Worm (Caenorhabditis elegans): ENCODE data around the gene F31D5.6.
A peak's percentile ranks its signal among the peaks of the same experiment; 100 is the strongest.

F31D5.6 gene

ce11 chrII:4237701-4238214, 28.3 kb downstream of the F31D5.6 start, which contains the start of the genes fbxc-44 and C16A11.2 (continued):
- peak; percentile 48 for TF ChIP-seq him-1 (tag; optimal IDR thresholded peaks at IDR 0.05)
- TF ChIP-seq Y67H2A.10 (GFP tag; conservative IDR thresholded peaks at IDR 0.05), result no peak
- no peak for TF ChIP-seq somi-1 (GFP tag; optimal IDR thresholded peaks at IDR 0.05)
- no peak for TF ChIP-seq snpc-1.1 (tag; optimal IDR thresholded peaks at IDR 0.05; ENCODE audit: insufficient read depth)
- TF ChIP-seq unc-62 (GFP tag; optimal IDR thresholded peaks at IDR 0.05), result no peak
- no peak for TF ChIP-seq egrh-3 (GFP tag; IDR thresholded peaks at IDR 0.05)
- TF ChIP-seq ztf-22 (GFP tag; optimal IDR thresholded peaks at IDR 0.05), result no peak
- no peak for TF ChIP-seq Y56A3A.18 (GFP tag; IDR thresholded peaks at IDR 0.05)
- TF ChIP-seq tlf-1 (GFP tag; optimal IDR thresholded peaks at IDR 0.05), result peak; percentile 39
- no peak for TF ChIP-seq nfya-2 (GFP tag; IDR thresholded peaks at IDR 0.05)
- peak; percentile 16; the same call in 1 of the 2 replicates for TF ChIP-seq C17E4.6 (GFP tag; IDR thresholded peaks at IDR 0.05)
- no peak; the same call in 1 of the 2 replicates for TF ChIP-seq hmg-1.2 (GFP tag; IDR thresholded peaks at IDR 0.05)
- TF ChIP-seq madf-6 (GFP tag; IDR thresholded peaks at IDR 0.05), result peak; percentile 92
- no peak for TF ChIP-seq F39B2.1 (GFP tag; IDR thresholded peaks at IDR 0.05)
- no peak for TF ChIP-seq T07F8.4 (tag; optimal IDR thresholded peaks at IDR 0.05)
- no peak for TF ChIP-seq hlh-12 (tag; optimal IDR thresholded peaks at IDR 0.05)
- TF ChIP-seq cebp-2 (GFP tag; IDR thresholded peaks at IDR 0.05), result no peak
- TF ChIP-seq pha-4 (tag; optimal IDR thresholded peaks at IDR 0.05), result no peak
- TF ChIP-seq lin-54 (GFP tag; optimal IDR thresholded peaks at IDR 0.05), result peak; percentile 46
- TF ChIP-seq nfya-1 (tag; optimal IDR thresholded peaks at IDR 0.05; ENCODE audit: borderline replicate concordance, insufficient read depth), result no peak
- no peak for TF ChIP-seq gei-17 (GFP tag; optimal IDR thresholded peaks at IDR 0.05)
- TF ChIP-seq xnd-1 (tag; optimal IDR thresholded peaks at IDR 0.05), result peak; percentile 96
- no peak for TF ChIP-seq lin-26 (GFP tag; IDR thresholded peaks at IDR 0.05)
- TF ChIP-seq ets-4 (GFP tag; optimal IDR thresholded peaks at IDR 0.05), result no peak
- no peak for TF ChIP-seq atf-7 (tag; optimal IDR thresholded peaks at IDR 0.05)
- TF ChIP-seq F49E8.2 (tag; optimal IDR thresholded peaks at IDR 0.05; ENCODE audit: insufficient read depth), result peak; percentile 22
- no peak for TF ChIP-seq ZK185.1 (tag; optimal IDR thresholded peaks at IDR 0.05; ENCODE audit: poor library complexity, severe bottlenecking)
- no peak for TF ChIP-seq egl-18 (GFP tag; IDR thresholded peaks at IDR 0.05)
- TF ChIP-seq lag-1 (GFP tag; IDR thresholded peaks at IDR 0.05), result no peak
- TF ChIP-seq ztf-3 (GFP tag; optimal IDR thresholded peaks at IDR 0.05), result no peak
- no peak for TF ChIP-seq ama-1 (optimal IDR thresholded peaks at IDR 0.05)
- no peak for TF ChIP-seq ama-1 (GFP tag; optimal IDR thresholded peaks at IDR 0.05)
- TF ChIP-seq rcor-1 (GFP tag; IDR thresholded peaks at IDR 0.05), result no peak
- peak; percentile 26 for TF ChIP-seq tbp1 (GFP tag; optimal IDR thresholded peaks at IDR 0.05)
- no peak for TF ChIP-seq snpc-3.4 (tag; optimal IDR thresholded peaks at IDR 0.05)
- no peak for TF ChIP-seq mel-28 (tag; optimal IDR thresholded peaks at IDR 0.05; ENCODE audit: borderline replicate concordance)
- no peak for TF ChIP-seq mes-4 (tag; optimal IDR thresholded peaks at IDR 0.05)
- TF ChIP-seq athp-1 (tag; optimal IDR thresholded peaks at IDR 0.05), result peak; percentile 47
- no peak for TF ChIP-seq tbx-9 (tag; optimal IDR thresholded peaks at IDR 0.05; ENCODE audit: borderline replicate concordance)
- TF ChIP-seq B0261.1 (tag; optimal IDR thresholded peaks at IDR 0.05), result no peak
- no peak; the same call in 1 of the 2 replicates for TF ChIP-seq nfyb-1 (GFP tag; IDR thresholded peaks at IDR 0.05)
- TF ChIP-seq ceh-79 (tag; optimal IDR thresholded peaks at IDR 0.05), result no peak
- TF ChIP-seq ceh-100 (GFP tag; IDR thresholded peaks at IDR 0.05), result peak; percentile 24; the same call in 1 of the 2 replicates
- no peak for TF ChIP-seq F55B11.4 (tag; optimal IDR thresholded peaks at IDR 0.05; ENCODE audit: borderline replicate concordance, insufficient read depth)
- TF ChIP-seq ztf-26 (tag; optimal IDR thresholded peaks at IDR 0.05), result no peak
- no peak for TF ChIP-seq madf-10 (tag; optimal IDR thresholded peaks at IDR 0.05)
- TF ChIP-seq repo-1 (tag; optimal IDR thresholded peaks at IDR 0.05), result no peak
- TF ChIP-seq T26A5.8 (tag; optimal IDR thresholded peaks at IDR 0.05), result no peak
- TF ChIP-seq lir-1 (GFP tag; conservative IDR thresholded peaks at IDR 0.05), result no peak

Measured in whole organism, young adult.